Fruit fly (Drosophila melanogaster) whole organism, embryonic: ENCODE results near the gene CG11178.

Experiments
- Abd-B ChIP-seq: fragments of 200-800 bp; sonication (Bioruptor generic); optimal IDR thresholded peaks from 2 replicates; lab custom pipeline; 2018; ENCODE audit warnings: missing biosample characterization, mild to moderate bottlenecking, missing genetic modification characterization, moderate library complexity
- Aef1 ChIP-seq: fragments of 200-800 bp; sonication (Bioruptor generic); IDR thresholded peaks from 3 replicates; pipeline ENCODE4 v1.3.6; 2022; ENCODE audit warnings: missing biosample characterization, missing genetic modification characterization
- Asciz ChIP-seq: fragments of 200-800 bp; sonication (Bioruptor generic); optimal IDR thresholded peaks from 2 replicates; lab custom pipeline; 2017; ENCODE audit warnings: missing biosample characterization, mild to moderate bottlenecking, missing genetic modification characterization, missing genetic modification reagents
- CG11247 ChIP-seq: fragments of 200-800 bp; sonication (Bioruptor generic); IDR thresholded peaks from 2 replicates; pipeline ENCODE4 v1.3.6; 2022; ENCODE audit warnings: missing biosample characterization, missing genetic modification characterization
- CG13424 ChIP-seq: fragments of 200-800 bp; sonication (Bioruptor generic); optimal IDR thresholded peaks from 2 replicates; lab custom pipeline; 2019; ENCODE audit warnings: missing biosample characterization, mild to moderate bottlenecking, missing genetic modification characterization, moderate library complexity
- CG13894 ChIP-seq: fragments of 200-800 bp; sonication (Bioruptor generic); optimal IDR thresholded peaks from 3 replicates; lab custom pipeline; 2018; ENCODE audit warnings: missing biosample characterization, mild to moderate bottlenecking, missing genetic modification characterization, moderate library complexity
- CG16779 ChIP-seq: fragments of 200-800 bp; sonication (Bioruptor generic); IDR thresholded peaks from 2 replicates; pipeline ENCODE4 v1.3.6; 2022; ENCODE audit warnings: missing biosample characterization, missing genetic modification characterization
- CG17612 ChIP-seq: fragments of 200-800 bp; sonication (Bioruptor generic); IDR thresholded peaks from 2 replicates; pipeline ENCODE4 v1.3.6; 2022; ENCODE audit warnings: missing biosample characterization, missing genetic modification characterization
- CG18262 ChIP-seq: fragments of 200-800 bp; optimal IDR thresholded peaks from 3 replicates; lab custom pipeline; 2019; ENCODE audit warnings: missing biosample characterization, mild to moderate bottlenecking, missing genetic modification characterization, moderate library complexity
- CG18619 ChIP-seq: fragments of 200-800 bp; sonication (Bioruptor generic); optimal IDR thresholded peaks from 3 replicates; lab custom pipeline; 2017; ENCODE audit warnings: missing biosample characterization, mild to moderate bottlenecking, missing genetic modification characterization
- CG2116 ChIP-seq: fragments of 200-800 bp; sonication (Bioruptor generic); optimal IDR thresholded peaks from 3 replicates; lab custom pipeline; 2018; ENCODE audit warnings: missing biosample characterization, mild to moderate bottlenecking, missing genetic modification characterization
- CG2120 ChIP-seq: fragments of 200-800 bp; sonication (Bioruptor generic); optimal IDR thresholded peaks from 3 replicates; lab custom pipeline; 2016; ENCODE audit warnings: missing biosample characterization, missing genetic modification characterization
- CG2129 ChIP-seq: fragments of 200-800 bp; sonication (Bioruptor generic); IDR thresholded peaks from 2 replicates; pipeline ENCODE4 v1.3.6; 2022; ENCODE audit warnings: missing biosample characterization, missing genetic modification characterization; ENCODE audit not compliant: partially characterized antibody
- CG2199 ChIP-seq: fragments of 200-800 bp; sonication (Bioruptor generic); IDR thresholded peaks from 3 replicates; pipeline ENCODE4 v1.3.6; 2022; ENCODE audit warnings: missing biosample characterization, missing genetic modification characterization
- CG2712 ChIP-seq: fragments of 200-800 bp; optimal IDR thresholded peaks from 3 replicates; lab custom pipeline; 2019; ENCODE audit warnings: missing biosample characterization, mild to moderate bottlenecking, missing genetic modification characterization, moderate library complexity
- CG32767 ChIP-seq: fragments of 200-800 bp; sonication (Bioruptor generic); IDR thresholded peaks from 2 replicates; pipeline ENCODE4 v1.3.6; 2022; ENCODE audit warnings: missing biosample characterization, missing genetic modification characterization
- CG33213 ChIP-seq: fragments of 200-800 bp; sonication (Bioruptor generic); optimal IDR thresholded peaks from 3 replicates; lab custom pipeline; 2016; ENCODE audit warnings: missing biosample characterization, missing genetic modification characterization
- CG3407 ChIP-seq: fragments of 200-800 bp; sonication (Bioruptor generic); optimal IDR thresholded peaks from 2 replicates; lab custom pipeline; 2018; ENCODE audit warnings: missing biosample characterization, mild to moderate bottlenecking, missing genetic modification characterization
- CG34224 ChIP-seq: fragments of 200-800 bp; sonication (Bioruptor generic); IDR thresholded peaks from 3 replicates; pipeline ENCODE4 v1.3.6; 2022; ENCODE audit warnings: missing biosample characterization, missing genetic modification characterization; ENCODE audit not compliant: partially characterized antibody
- CG4424 ChIP-seq: fragments of 200-800 bp; sonication (Bioruptor generic); optimal IDR thresholded peaks from 3 replicates; lab custom pipeline; 2016; ENCODE audit warnings: missing biosample characterization, missing genetic modification characterization
- CG6654 ChIP-seq: fragments of 200-800 bp; sonication (Bioruptor generic); optimal IDR thresholded peaks from 2 replicates; lab custom pipeline; 2017; ENCODE audit warnings: missing biosample characterization, mild to moderate bottlenecking, missing genetic modification characterization
- CG7786 ChIP-seq: fragments of 200-800 bp; sonication (Bioruptor generic); optimal IDR thresholded peaks from 2 replicates; lab custom pipeline; 2016; ENCODE audit warnings: missing biosample characterization, missing genetic modification characterization
- CG7987 ChIP-seq: fragments of 200-800 bp; sonication (Bioruptor generic); optimal IDR thresholded peaks from 2 replicates; lab custom pipeline; 2018; ENCODE audit warnings: missing biosample characterization, mild to moderate bottlenecking, missing genetic modification characterization, moderate library complexity
- CG8089 ChIP-seq: fragments of 200-800 bp; sonication (Bioruptor generic); optimal IDR thresholded peaks from 3 replicates; lab custom pipeline; 2016; ENCODE audit warnings: missing biosample characterization, missing genetic modification characterization
- CTCF ChIP-seq: fragments of 200-800 bp; sonication (Bioruptor generic); optimal IDR thresholded peaks from 2 replicates; lab custom pipeline; 2017; ENCODE audit warnings: missing biosample characterization, mild to moderate bottlenecking, missing genetic modification characterization, moderate library complexity
- Eip74EF ChIP-seq, 2 experiments: fragments of 200-800 bp in 1 of 2; fragments of >200 bp in 1 of 2; sonication (Bioruptor generic) in 1 of 2; optimal IDR thresholded peaks; 2 replicates each; lab custom pipeline; 2017 to 2019; ENCODE audit warnings: missing biosample characterization in 2 of 2, missing genetic modification characterization in 2 of 2, mild to moderate bottlenecking in 1 of 2, moderate library complexity in 1 of 2
- Ets65A ChIP-seq: fragments of 200-800 bp; sonication (Bioruptor generic); peaks from one replicate; lab custom pipeline; 2016; ENCODE audit warnings: missing biosample characterization, missing genetic modification characterization
- GATAe ChIP-seq: fragments of 200-800 bp; sonication (Bioruptor generic); conservative IDR thresholded peaks from 2 replicates; pipeline ENCODE4 v1.3.6; 2022; ENCODE audit warnings: missing biosample characterization, missing genetic modification characterization
- Mad ChIP-seq: fragments of 200-800 bp; sonication (Bioruptor generic); optimal IDR thresholded peaks from 2 replicates; lab custom pipeline; 2016; ENCODE audit warnings: missing biosample characterization, missing genetic modification characterization
- NC2β ChIP-seq: fragments of 200-800 bp; sonication (Bioruptor generic); optimal IDR thresholded peaks from 2 replicates; lab custom pipeline; 2016; ENCODE audit warnings: missing biosample characterization, missing genetic modification characterization
- Nf-YB ChIP-seq: fragments of 200-800 bp; sonication (Bioruptor generic); optimal IDR thresholded peaks from 3 replicates; lab custom pipeline; 2019; ENCODE audit warnings: missing biosample characterization, mild to moderate bottlenecking, missing genetic modification characterization, moderate library complexity
- NfI ChIP-seq: fragments of 200-800 bp; sonication (Bioruptor generic); optimal IDR thresholded peaks from 3 replicates; lab custom pipeline; 2018; ENCODE audit warnings: missing biosample characterization, mild to moderate bottlenecking, missing genetic modification characterization, moderate library complexity
- Rx ChIP-seq: fragments of 200-800 bp; sonication (Bioruptor generic); IDR thresholded peaks from 2 replicates; pipeline ENCODE4 v1.3.6; 2022; ENCODE audit warnings: missing biosample characterization, missing genetic modification characterization
- Spps ChIP-seq: fragments of 200-800 bp; sonication (Bioruptor generic); optimal IDR thresholded peaks from 2 replicates; lab custom pipeline; 2018; ENCODE audit warnings: missing biosample characterization, mild to moderate bottlenecking, missing genetic modification characterization
- cato ChIP-seq: fragments of 200-800 bp; sonication (Bioruptor generic); optimal IDR thresholded peaks from 2 replicates; lab custom pipeline; 2016; ENCODE audit warnings: missing biosample characterization, missing genetic modification characterization, borderline replicate concordance
- crol ChIP-seq: fragments of 200-800 bp; sonication (Bioruptor generic); IDR thresholded peaks from 2 replicates; pipeline ENCODE4 v1.3.6; 2022; ENCODE audit warnings: missing biosample characterization, missing genetic modification characterization
- disco-r ChIP-seq: fragments of 200-800 bp; sonication (Bioruptor generic); optimal IDR thresholded peaks from 2 replicates; lab custom pipeline; 2016; ENCODE audit warnings: missing biosample characterization, missing genetic modification characterization
- dmrt11E ChIP-seq: fragments of 200-800 bp; sonication (Bioruptor generic); optimal IDR thresholded peaks from 3 replicates; lab custom pipeline; 2018; ENCODE audit warnings: missing biosample characterization, mild to moderate bottlenecking, missing genetic modification characterization, moderate library complexity
- gfzf ChIP-seq: fragments of 200-800 bp; sonication (Bioruptor generic); optimal IDR thresholded peaks from 2 replicates; lab custom pipeline; 2016; ENCODE audit warnings: missing biosample characterization, mild to moderate bottlenecking, missing genetic modification characterization, moderate library complexity
- her ChIP-seq: fragments of 200-800 bp; sonication (Bioruptor generic); optimal IDR thresholded peaks from 2 replicates; lab custom pipeline; 2016; ENCODE audit warnings: missing biosample characterization, missing genetic modification characterization
- ken ChIP-seq: fragments of 200-800 bp; sonication (Bioruptor generic); IDR thresholded peaks from 3 replicates; pipeline ENCODE4 v1.3.6; 2022; ENCODE audit warnings: missing biosample characterization, missing genetic modification characterization
- lbe ChIP-seq: fragments of 200-800 bp; sonication (Bioruptor generic); optimal IDR thresholded peaks from 2 replicates; lab custom pipeline; 2016; ENCODE audit warnings: missing biosample characterization, mild to moderate bottlenecking, missing genetic modification characterization
- lmd ChIP-seq: fragments of 200-800 bp; sonication (Bioruptor generic); IDR thresholded peaks from 2 replicates; pipeline ENCODE4 v1.3.6; 2022; ENCODE audit warnings: missing biosample characterization, missing genetic modification characterization
- lov ChIP-seq, 2 experiments: fragments of 200-800 bp in 1 of 2; fragments of >200 bp in 1 of 2; sonication (Bioruptor generic) in 1 of 2; IDR thresholded peaks in 1 of 2; optimal IDR thresholded peaks in 1 of 2; 2 replicates in 1 of 2; 3 replicates in 1 of 2; pipeline versions ENCODE4 v1.3.6 to Lab custom; 2017 to 2022; ENCODE audit warnings: missing biosample characterization in 1 of 2, missing genetic modification characterization in 1 of 2
- nerfin-1 ChIP-seq: fragments of 200-800 bp; sonication (Bioruptor generic); optimal IDR thresholded peaks from 3 replicates; lab custom pipeline; 2019; ENCODE audit warnings: missing biosample characterization, mild to moderate bottlenecking, missing genetic modification characterization, moderate library complexity
- pros ChIP-seq: fragments of 200-800 bp; sonication (Bioruptor generic); optimal IDR thresholded peaks from 3 replicates; lab custom pipeline; 2019; ENCODE audit warnings: missing biosample characterization, mild to moderate bottlenecking, missing genetic modification characterization, moderate library complexity
- pzg ChIP-seq: fragments of 200-800 bp; sonication (Bioruptor generic); optimal IDR thresholded peaks from 3 replicates; lab custom pipeline; 2018; ENCODE audit warnings: missing biosample characterization, mild to moderate bottlenecking, missing genetic modification characterization, moderate library complexity
- schlank ChIP-seq: fragments of 200-800 bp; sonication (Bioruptor generic); optimal IDR thresholded peaks from 2 replicates; lab custom pipeline; 2018; ENCODE audit warnings: missing biosample characterization, mild to moderate bottlenecking, missing genetic modification characterization
- so ChIP-seq: fragments of 200-800 bp; sonication (Bioruptor generic); IDR thresholded peaks from 3 replicates; pipeline ENCODE4 v1.3.6; 2022; ENCODE audit warnings: missing biosample characterization, missing genetic modification characterization
- stc ChIP-seq: fragments of 200-800 bp; sonication (Bioruptor generic); IDR thresholded peaks from 2 replicates; pipeline ENCODE4 v1.3.6; 2022; ENCODE audit warnings: missing biosample characterization, missing genetic modification characterization
- toy ChIP-seq: fragments of 200-800 bp; sonication (Bioruptor generic); IDR thresholded peaks from 2 replicates; pipeline ENCODE4 v1.3.6; 2022; ENCODE audit warnings: missing biosample characterization, missing genetic modification characterization

Gene CG11178

DNA sequence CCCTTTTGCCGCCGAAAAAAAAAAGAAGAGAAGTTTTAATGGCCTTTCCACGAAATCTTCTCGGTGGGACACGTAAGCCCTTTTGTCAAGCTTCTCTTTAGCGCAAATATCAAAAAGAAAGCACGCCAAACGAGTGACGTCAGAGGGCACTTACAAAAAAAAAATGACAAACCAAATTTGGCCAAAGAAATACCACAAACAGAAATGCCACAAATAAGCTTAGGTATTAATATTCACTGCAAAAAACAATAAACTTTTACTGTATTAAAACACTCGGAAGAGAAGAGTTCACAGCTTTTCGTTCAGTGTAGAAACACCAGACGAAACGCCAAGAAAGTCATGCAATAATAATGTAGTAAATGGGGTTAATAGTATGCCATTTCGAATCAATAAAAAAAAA, 37.4 kb upstream of the CG11178 start (continued):
- TF ChIP-seq CG3407 (GFP tag; lab: Kevin White, UChicago) = no peak
- TF ChIP-seq CTCF (GFP tag; lab: Kevin White, UChicago) = no peak
- no peak for TF ChIP-seq CG2199
- no peak for TF ChIP-seq CG34224 (GFP tag; lab: Robert Waterston, UW)
- no peak for TF ChIP-seq her
- TF ChIP-seq Aef1 (GFP tag; lab: Robert Waterston, UW) = 0 out of 3 replicates have a peak, but pooled peaks have one; percentile 18
- TF ChIP-seq schlank (tag; lab: Kevin White, UChicago) = no peak
- no peak for TF ChIP-seq CG6654 (GFP tag; lab: Kevin White, UChicago)
- no peak for TF ChIP-seq CG7987 (GFP tag; lab: Kevin White, UChicago)
- TF ChIP-seq CG11247 (GFP tag; lab: Robert Waterston, UW) = peak; percentile 18; the same call in 1 of the 2 replicates
- no peak for TF ChIP-seq CG8089 (GFP tag; lab: Kevin White, UChicago)
- TF ChIP-seq CG13894 (tag; lab: Kevin White, UChicago) = no peak
- no peak for TF ChIP-seq CG17612 (GFP tag; lab: Robert Waterston, UW)
- no peak for TF ChIP-seq so (GFP tag; lab: Robert Waterston, UW)
- TF ChIP-seq lbe (GFP tag; lab: Kevin White, UChicago) = no peak
- no peak for TF ChIP-seq lov (optimal IDR thresholded peaks at IDR 0.05; lab: Kevin White, UChicago)
- no peak for TF ChIP-seq lov (GFP tag; IDR thresholded peaks at IDR 0.05; lab: Robert Waterston, UW)
- TF ChIP-seq GATAe = no peak
- no peak for TF ChIP-seq Eip74EF (GFP tag; optimal IDR thresholded peaks at IDR 0.05; lab: Kevin White, UChicago)
- TF ChIP-seq Rx = no peak; the same call in 1 of the 2 replicates
- no peak for TF ChIP-seq CG16779 (GFP tag; lab: Robert Waterston, UW)
- no peak for TF ChIP-seq Mad (GFP tag; lab: Kevin White, UChicago)
- peak; percentile 86 for TF ChIP-seq Ets65A (GFP tag; lab: Kevin White, UChicago)
- no peak for TF ChIP-seq CG2712 (tag; lab: Kevin White, UChicago)
- no peak for TF ChIP-seq crol
- TF ChIP-seq toy (GFP tag; lab: Robert Waterston, UW) = no peak
- no peak for TF ChIP-seq nerfin-1
- 0 out of 3 replicates have a peak, but pooled peaks have one; percentile 45 for TF ChIP-seq ken (GFP tag; lab: Robert Waterston, UW)
- no peak for TF ChIP-seq gfzf (GFP tag; lab: Kevin White, UChicago)
- peak; percentile 16 for TF ChIP-seq CG13424 (tag; lab: Kevin White, UChicago)
- TF ChIP-seq lmd (GFP tag; lab: Robert Waterston, UW) = peak; percentile 39; the same call in 1 of the 2 replicates
- TF ChIP-seq CG2116 (GFP tag; lab: Kevin White, UChicago) = no peak
- TF ChIP-seq NfI (GFP tag; lab: Kevin White, UChicago) = no peak
- no peak for TF ChIP-seq NC2β (GFP tag; lab: Kevin White, UChicago)
- TF ChIP-seq stc (GFP tag; lab: Robert Waterston, UW) = no peak; the same call in 1 of the 2 replicates
- no peak for TF ChIP-seq disco-r (GFP tag; lab: Kevin White, UChicago)
- no peak for TF ChIP-seq Spps (tag; lab: Kevin White, UChicago)
- no peak for TF ChIP-seq Nf-YB (GFP tag; lab: Kevin White, UChicago)
- no peak for TF ChIP-seq CG33213
- no peak for TF ChIP-seq CG18262 (tag; lab: Kevin White, UChicago)
- no peak for TF ChIP-seq CG4424 (GFP tag; lab: Kevin White, UChicago)
- no peak for TF ChIP-seq CG32767 (GFP tag; lab: Robert Waterston, UW)
- TF ChIP-seq CG2120 (GFP tag; lab: Kevin White, UChicago) = peak; percentile 25
- no peak for TF ChIP-seq CG18619
- no peak for TF ChIP-seq CG7786 (GFP tag; lab: Kevin White, UChicago)
- TF ChIP-seq pros (GFP tag; lab: Kevin White, UChicago) = no peak
- TF ChIP-seq dmrt11E (tag; lab: Kevin White, UChicago) = no peak
- TF ChIP-seq pzg (GFP tag; lab: Kevin White, UChicago) = no peak
- TF ChIP-seq cato = no peak
- no peak for TF ChIP-seq Abd-B
- no peak for TF ChIP-seq CG2129
- TF ChIP-seq Asciz (GFP tag; lab: Kevin White, UChicago) = no peak
